Worm (Caenorhabditis elegans) whole organism, late embryonic: Measurements from ENCODE around the gene uba-1.

Experiments
- K02D7.2 ChIP-seq: sonication (generic microtip); optimal IDR thresholded peaks from 2 replicates; lab custom pipeline; 2017; ENCODE audit warnings: mild to moderate bottlenecking, missing genetic modification characterization, missing compliant biosample characterization
- Y22D7AL.16 ChIP-seq: sonication (generic microtip); optimal IDR thresholded peaks from 2 replicates; lab custom pipeline; 2016; ENCODE audit warnings: missing genetic modification characterization, missing compliant biosample characterization
- ceh-14 ChIP-seq: sonication (generic microtip); optimal IDR thresholded peaks from 2 replicates; lab custom pipeline; 2016; ENCODE audit warnings: missing genotype, missing genetic modification characterization, missing compliant biosample characterization
- ceh-19 ChIP-seq: fragments of 200-800 bp; sonication (Bioruptor generic); optimal IDR thresholded peaks from 2 replicates; lab custom pipeline; 2018; ENCODE audit warnings: mild to moderate bottlenecking, missing genetic modification characterization, missing compliant biosample characterization
- ceh-2 ChIP-seq: sonication (generic microtip); optimal IDR thresholded peaks from 2 replicates; lab custom pipeline; 2016; ENCODE audit warnings: missing genotype, missing genetic modification characterization, missing compliant biosample characterization
- che-1 ChIP-seq: sonication (generic microtip); optimal IDR thresholded peaks from 2 replicates; lab custom pipeline; 2016; ENCODE audit warnings: mild to moderate bottlenecking, missing genetic modification characterization, missing compliant biosample characterization
- dmd-4 ChIP-seq: sonication (generic microtip); optimal IDR thresholded peaks from 2 replicates; lab custom pipeline; 2016; ENCODE audit warnings: borderline replicate concordance, missing genetic modification characterization, missing compliant biosample characterization
- elt-2 ChIP-seq: sonication (generic microtip); optimal IDR thresholded peaks from 2 replicates; lab custom pipeline; 2016; ENCODE audit warnings: missing genetic modification reagents, missing genetic modification characterization, missing compliant biosample characterization
- elt-4 ChIP-seq: sonication (generic microtip); optimal IDR thresholded peaks from 2 replicates; lab custom pipeline; 2016; ENCODE audit warnings: missing genetic modification characterization, missing compliant biosample characterization
- eyg-1 ChIP-seq: sonication (generic microtip); optimal IDR thresholded peaks from 2 replicates; lab custom pipeline; 2016; ENCODE audit warnings: missing genotype, missing genetic modification characterization, missing compliant biosample characterization
- fax-1 ChIP-seq: sonication (generic microtip); optimal IDR thresholded peaks from 2 replicates; lab custom pipeline; 2016; ENCODE audit warnings: missing genotype, missing genetic modification characterization, missing compliant biosample characterization
- gmeb-2 ChIP-seq: sonication (generic microtip); optimal IDR thresholded peaks from 2 replicates; lab custom pipeline; 2016; ENCODE audit warnings: missing genetic modification characterization, inconsistent platforms, missing compliant biosample characterization
- hlh-30 ChIP-seq: sonication (generic microtip); optimal IDR thresholded peaks from 2 replicates; lab custom pipeline; 2017; ENCODE audit warnings: antibody characterized with exemption, missing genetic modification characterization, missing compliant biosample characterization; ENCODE audit not compliant: insufficient read depth
- hlh-6 ChIP-seq: sonication (generic microtip); optimal IDR thresholded peaks from 2 replicates; lab custom pipeline; 2016; ENCODE audit warnings: missing genotype, missing genetic modification characterization, missing compliant biosample characterization
- lim-6 ChIP-seq: sonication (generic microtip); optimal IDR thresholded peaks from 2 replicates; lab custom pipeline; 2016; ENCODE audit warnings: missing genetic modification characterization, missing compliant biosample characterization
- lin-11 ChIP-seq: fragments of 200-800 bp; sonication (Bioruptor generic); optimal IDR thresholded peaks from 2 replicates; lab custom pipeline; 2018; ENCODE audit warnings: mild to moderate bottlenecking, missing genetic modification characterization, missing compliant biosample characterization
- madf-2 ChIP-seq: sonication (generic microtip); optimal IDR thresholded peaks from 2 replicates; lab custom pipeline; 2017; ENCODE audit warnings: missing genetic modification characterization, missing compliant biosample characterization
- mec-3 ChIP-seq: sonication (generic microtip); optimal IDR thresholded peaks from 2 replicates; lab custom pipeline; 2016; ENCODE audit warnings: borderline replicate concordance, missing genetic modification characterization, missing compliant biosample characterization
- npax-4 ChIP-seq: sonication (generic microtip); optimal IDR thresholded peaks from 2 replicates; lab custom pipeline; 2016; ENCODE audit warnings: missing genetic modification characterization, missing compliant biosample characterization
- pag-3 ChIP-seq: sonication (generic microtip); optimal IDR thresholded peaks from 2 replicates; lab custom pipeline; 2016; ENCODE audit warnings: missing compliant biosample characterization, missing genetic modification characterization, borderline replicate concordance
- pat-9 ChIP-seq: fragments of 200-800 bp; sonication (Bioruptor generic); optimal IDR thresholded peaks from 2 replicates; lab custom pipeline; 2018; ENCODE audit warnings: mild to moderate bottlenecking, missing genetic modification characterization, moderate library complexity, missing compliant biosample characterization
- pha-2 ChIP-seq: sonication (generic microtip); optimal IDR thresholded peaks from 2 replicates; lab custom pipeline; 2017; ENCODE audit warnings: mild to moderate bottlenecking, missing genetic modification characterization, missing compliant biosample characterization
- ref-2 ChIP-seq: sonication (generic microtip); optimal IDR thresholded peaks from 2 replicates; lab custom pipeline; 2016; ENCODE audit warnings: missing genetic modification characterization, missing compliant biosample characterization
- rnt-1 ChIP-seq: sonication (generic microtip); optimal IDR thresholded peaks from 2 replicates; lab custom pipeline; 2016; ENCODE audit warnings: missing genetic modification characterization, missing compliant biosample characterization
- sdc-2 ChIP-seq: sonication (generic microtip); optimal IDR thresholded peaks from 2 replicates; lab custom pipeline; 2016; ENCODE audit warnings: missing genotype, missing genetic modification characterization, missing compliant biosample characterization
- sox-2 ChIP-seq: fragments of 200-800 bp; sonication (Bioruptor generic); IDR thresholded peaks from 2 replicates; pipeline ENCODE4 v1.3.6; 2022; ENCODE audit warnings: missing genetic modification reagents, missing genetic modification characterization, missing compliant biosample characterization
- syd-9 ChIP-seq: sonication (generic microtip); optimal IDR thresholded peaks from 2 replicates; lab custom pipeline; 2016; ENCODE audit warnings: mild to moderate bottlenecking, missing genetic modification characterization, moderate library complexity, missing compliant biosample characterization
- tbx-2 ChIP-seq: sonication (generic microtip); optimal IDR thresholded peaks from 2 replicates; lab custom pipeline; 2016; ENCODE audit warnings: missing genetic modification characterization, missing compliant biosample characterization
- tbx-7 ChIP-seq: sonication (generic microtip); optimal IDR thresholded peaks from 2 replicates; lab custom pipeline; 2016; ENCODE audit warnings: missing genotype, missing genetic modification characterization, missing compliant biosample characterization
- unc-3 ChIP-seq, 2 experiments: fragments of 200-800 bp in 1 of 2; sonication (Bioruptor generic) in 1 of 2; sonication (generic microtip) in 1 of 2; conservative IDR thresholded peaks in 1 of 2; optimal IDR thresholded peaks in 1 of 2; 2 replicates each; pipeline versions ENCODE4 v1.3.6 to Lab custom; 2016 to 2022; ENCODE audit warnings: missing compliant biosample characterization in 2 of 2, missing genetic modification characterization in 2 of 2, missing genetic modification reagents in 1 of 2
- unc-42 ChIP-seq: sonication (generic microtip); optimal IDR thresholded peaks from 2 replicates; lab custom pipeline; 2016; ENCODE audit warnings: missing genotype, missing genetic modification characterization, missing compliant biosample characterization
- unc-55 ChIP-seq: sonication (generic microtip); optimal IDR thresholded peaks from 2 replicates; lab custom pipeline; 2017; ENCODE audit warnings: missing biosample characterization, missing genetic modification reagents, missing genetic modification characterization
- zip-5 ChIP-seq: sonication (generic microtip); optimal IDR thresholded peaks from 2 replicates; lab custom pipeline; 2016; ENCODE audit warnings: missing genetic modification characterization, missing compliant biosample characterization
- ztf-16 ChIP-seq: sonication (generic microtip); optimal IDR thresholded peaks from 2 replicates; lab custom pipeline; 2017; ENCODE audit warnings: missing genetic modification characterization, missing compliant biosample characterization

Gene uba-1

ce11 chrIV:10016977-10017376 is 22.2 kb upstream of the uba-1 start, which contains the start of gene ent-7:
TSS of gene ent-7 (plus strand) at chrIV:10017277.
- TF ChIP-seq fax-1 (tag; lab: Kevin White, UChicago) = no peak
- no peak for TF ChIP-seq sox-2 (GFP tag; lab: Robert Waterston, UW)
- TF ChIP-seq tbx-7 = no peak
- TF ChIP-seq rnt-1 = no peak
- no peak for TF ChIP-seq madf-2 (tag; lab: Kevin White, UChicago)
- TF ChIP-seq sdc-2 (tag; lab: Kevin White, UChicago) = no peak
- TF ChIP-seq pat-9 (tag; lab: Kevin White, UChicago) = no peak
- no peak for TF ChIP-seq gmeb-2 (tag; lab: Kevin White, UChicago)
- no peak for TF ChIP-seq dmd-4 (tag; lab: Kevin White, UChicago)
- no peak for TF ChIP-seq elt-4 (tag; lab: Kevin White, UChicago)
- TF ChIP-seq syd-9 = no peak
- TF ChIP-seq pag-3 (tag; lab: Kevin White, UChicago) = no peak

- no peak for TF ChIP-seq pha-2 (tag; lab: Kevin White, UChicago)
Measured at ce11 chrIV:10009536-10009935, 14.8 kb upstream of the uba-1 start, which contains the start of gene magu-4. TSS of gene magu-4 (plus strand) at chrIV:10009753.

ce11 chrIV:10007758-10008157 is 13.0 kb upstream of the uba-1 start:
- TF ChIP-seq pag-3 (tag; lab: Kevin White, UChicago) = no peak
- peak; percentile 10 for TF ChIP-seq ref-2
- no peak for TF ChIP-seq ceh-2 (tag; lab: Kevin White, UChicago)
- TF ChIP-seq, all 69 proteins: peak for 1

ce11 chrIV:10006792-10007191 is 12.0 kb upstream of the uba-1 start, which contains the start of gene C47E12.13:
TSS of gene C47E12.13 (minus strand) at chrIV:10006892.
- TF ChIP-seq unc-3 (GFP tag; conservative IDR thresholded peaks at IDR 0.05; lab: Robert Waterston, UW) (no peak), unc-3 (tag; optimal IDR thresholded peaks at IDR 0.05; lab: Kevin White, UChicago) (no peak), zip-5 (tag; lab: Kevin White, UChicago) (no peak), ceh-19 (GFP tag; lab: Kevin White, UChicago) (no peak), tbx-7 (no peak)

- TF ChIP-seq unc-42 (tag; lab: Kevin White, UChicago) (no peak), ztf-16 (tag; lab: Kevin White, UChicago) (no peak)
Measured at ce11 chrIV:10003372-10003771, 8.6 kb upstream of the uba-1 start, which contains the start of the genes C47E12.2 and sars-1. TSS of gene C47E12.2 (minus strand) at chrIV:10003502. TSS of gene sars-1 (plus strand) at chrIV:10003726.

- TF ChIP-seq tbx-2 (tag; lab: Kevin White, UChicago) (no peak), eyg-1 (tag; lab: Kevin White, UChicago) (no peak), fax-1 (tag; lab: Kevin White, UChicago) (no peak)
Measured at ce11 chrIV:10001748-10002147, 7.0 kb upstream of the uba-1 start, which contains the start of gene C47E12.3. TSS of gene C47E12.3 (minus strand) at chrIV:10001848.

- TF ChIP-seq sox-2 (GFP tag; lab: Robert Waterston, UW) = no peak
- TF ChIP-seq elt-2 (tag; lab: Kevin White, UChicago) = peak; percentile 6
Measured at ce11 chrIV:9998487-9999218, 3.9 kb upstream of the uba-1 start, which contains the start of gene pyp-1. TSS of gene pyp-1 (minus strand) at chrIV:9998925.

ce11 chrIV:9993403-9994132 is 1.2 kb downstream of the uba-1 start:
- TF ChIP-seq K02D7.2 (tag; lab: Kevin White, UChicago) (no peak), lim-6 (tag; lab: Kevin White, UChicago) (no peak), mec-3 (tag; lab: Kevin White, UChicago) (no peak), lin-11 (no peak), ref-2 (no peak), hlh-6 (tag; lab: Kevin White, UChicago) (no peak), ceh-14 (tag; lab: Kevin White, UChicago) (no peak), tbx-7 (no peak), unc-55 (no peak), hlh-30 (tag; lab: Kevin White, UChicago) (no peak), che-1 (no peak), npax-4 (no peak), Y22D7AL.16 (tag; lab: Kevin White, UChicago) (no peak), syd-9 (no peak)
